Worm (Caenorhabditis elegans) whole organism, L1 larva: ENCODE measurements around the gene Y105C5A.13.

Experiments
- C16A3.4 ChIP-seq: fragments of 150-350 bp; optimal IDR thresholded peaks from 2 replicates; lab custom pipeline; 2014; ENCODE audit warnings: missing biosample characterization, missing genetic modification characterization
- aly-2 ChIP-seq: fragments of 150-350 bp; optimal IDR thresholded peaks from 2 replicates; lab custom pipeline; 2014; ENCODE audit warnings: missing biosample characterization, missing genetic modification characterization
- ceh-88 ChIP-seq: fragments of 200-800 bp; sonication (Bioruptor generic); IDR thresholded peaks from 2 replicates; pipeline ENCODE4 v1.3.6; 2022; ENCODE audit warnings: missing genetic modification characterization, missing compliant biosample characterization
- ces-1 ChIP-seq: fragments of 150-350 bp; optimal IDR thresholded peaks from 2 replicates; lab custom pipeline; 2014; ENCODE audit warnings: missing biosample characterization, missing genetic modification reagents, missing genetic modification characterization
- dsc-1 ChIP-seq: sonication (generic microtip); optimal IDR thresholded peaks from 2 replicates; lab custom pipeline; 2016; ENCODE audit warnings: mild to moderate bottlenecking, missing genetic modification characterization, missing compliant biosample characterization
- efl-1 ChIP-seq, 4 experiments: fragments of 150-350 bp; optimal IDR thresholded peaks in 3 of 4; peaks in 1 of 4; 1 replicate in 1 of 4; 2 replicates in 3 of 4; lab custom pipeline; 2014; ENCODE audit warnings: missing biosample characterization in 2 of 4, missing genetic modification characterization in 2 of 4, missing genetic modification reagents in 2 of 4
- efl-3 ChIP-seq: fragments of 200-800 bp; sonication (Bioruptor generic); optimal IDR thresholded peaks from 2 replicates; lab custom pipeline; 2018; ENCODE audit warnings: mild to moderate bottlenecking, missing genetic modification characterization, missing compliant biosample characterization
- elt-2 ChIP-seq: sonication (generic microtip); optimal IDR thresholded peaks from 2 replicates; lab custom pipeline; 2016; ENCODE audit warnings: missing genetic modification characterization, mild to moderate bottlenecking, inconsistent platforms, missing compliant biosample characterization, missing genetic modification reagents
- elt-3 ChIP-seq, 6 experiments: fragments of 150-350 bp in 1 of 6; sonication (generic microtip); optimal IDR thresholded peaks; 2 replicates each; lab custom pipeline; 2017 to 2018; ENCODE audit warnings: missing biosample characterization in 6 of 6, missing genetic modification characterization in 6 of 6, inconsistent platforms in 1 of 6
- ets-5 ChIP-seq: fragments of 200-800 bp; sonication (Bioruptor generic); IDR thresholded peaks from 2 replicates; pipeline ENCODE4 v1.3.6; 2022; ENCODE audit warnings: missing genetic modification characterization, missing compliant biosample characterization
- hlh-17 ChIP-seq: fragments of 200-800 bp; sonication (Bioruptor generic); optimal IDR thresholded peaks from 2 replicates; lab custom pipeline; 2018; ENCODE audit warnings: missing genetic modification characterization, mild to moderate bottlenecking, missing compliant biosample characterization, moderate library complexity, borderline replicate concordance
- irx-1 ChIP-seq: sonication (generic microtip); optimal IDR thresholded peaks from 2 replicates; lab custom pipeline; 2016; ENCODE audit warnings: missing genetic modification characterization, missing compliant biosample characterization
- isw-1 ChIP-seq: fragments of 200-800 bp; sonication (Bioruptor generic); IDR thresholded peaks from 2 replicates; pipeline ENCODE4 v1.3.6; 2022; ENCODE audit warnings: missing genetic modification characterization, missing compliant biosample characterization
- jun-1 ChIP-seq: fragments of 150-350 bp; optimal IDR thresholded peaks from 2 replicates; lab custom pipeline; 2014; ENCODE audit warnings: missing biosample characterization, missing genetic modification reagents, missing genetic modification characterization
- lin-14 ChIP-seq: fragments of 200-800 bp; sonication (Bioruptor generic); optimal IDR thresholded peaks from 2 replicates; lab custom pipeline; 2018; ENCODE audit warnings: mild to moderate bottlenecking, missing genetic modification characterization, moderate library complexity, missing compliant biosample characterization
- lin-15B ChIP-seq: fragments of 150-350 bp; sonication (generic microtip); optimal IDR thresholded peaks from 3 replicates; lab custom pipeline; 2014; ENCODE audit warnings: missing biosample characterization, missing genetic modification characterization
- lin-39 ChIP-seq: fragments of 150-350 bp; optimal IDR thresholded peaks from 2 replicates; lab custom pipeline; 2014; ENCODE audit warnings: missing biosample characterization, missing genetic modification reagents, missing genetic modification characterization
- lsy-2 ChIP-seq, 2 experiments: fragments of 150-350 bp; optimal IDR thresholded peaks; 2 replicates each; lab custom pipeline; 2014; ENCODE audit warnings: missing biosample characterization in 2 of 2, missing genetic modification characterization in 2 of 2
- mdl-1 ChIP-seq, 2 experiments: fragments of 150-350 bp; optimal IDR thresholded peaks; 2 replicates each; lab custom pipeline; 2014 to 2017; ENCODE audit warnings: missing biosample characterization in 2 of 2, missing genetic modification characterization in 2 of 2, inconsistent platforms in 1 of 2
- mef-2 ChIP-seq: fragments of 150-350 bp; optimal IDR thresholded peaks from 2 replicates; lab custom pipeline; 2014; ENCODE audit warnings: missing biosample characterization, missing genetic modification characterization
- nhr-12 ChIP-seq: sonication (generic microtip); optimal IDR thresholded peaks from 2 replicates; lab custom pipeline; 2017; ENCODE audit warnings: missing biosample characterization, missing genetic modification characterization
- nhr-19 ChIP-seq: fragments of 200-800 bp; sonication (Bioruptor generic); conservative IDR thresholded peaks from 2 replicates; pipeline ENCODE4 v1.3.6; 2022; ENCODE audit warnings: missing genetic modification characterization, missing compliant biosample characterization
- nhr-237 ChIP-seq: fragments of 150-350 bp; optimal IDR thresholded peaks from 2 replicates; lab custom pipeline; 2014; ENCODE audit warnings: missing biosample characterization, missing genetic modification characterization
- nhr-47 ChIP-seq: sonication (generic microtip); optimal IDR thresholded peaks from 2 replicates; lab custom pipeline; 2016; ENCODE audit warnings: mild to moderate bottlenecking, missing genetic modification characterization, moderate library complexity, missing compliant biosample characterization
- nhr-71 ChIP-seq: sonication (generic microtip); optimal IDR thresholded peaks from 2 replicates; lab custom pipeline; 2016; ENCODE audit warnings: mild to moderate bottlenecking, missing genetic modification characterization, moderate library complexity, missing compliant biosample characterization
- nhr-85 ChIP-seq: sonication (generic microtip); peaks from one replicate; lab custom pipeline; 2016; ENCODE audit warnings: missing genetic modification characterization, inconsistent platforms, missing compliant biosample characterization
- nhr-90 ChIP-seq: sonication (generic microtip); optimal IDR thresholded peaks from 2 replicates; lab custom pipeline; 2016; ENCODE audit warnings: mild to moderate bottlenecking, missing genetic modification characterization, missing compliant biosample characterization; ENCODE audit not compliant: poor library complexity
- rnt-1 ChIP-seq: sonication (generic microtip); optimal IDR thresholded peaks from 2 replicates; lab custom pipeline; 2016; ENCODE audit warnings: mild to moderate bottlenecking, missing genetic modification characterization, moderate library complexity, missing compliant biosample characterization
- snpc-4 ChIP-seq: fragments of 150-350 bp; optimal IDR thresholded peaks from 2 replicates; lab custom pipeline; 2014; ENCODE audit warnings: missing biosample characterization, missing genetic modification characterization
- snu-23 ChIP-seq: sonication (generic microtip); optimal IDR thresholded peaks from 2 replicates; lab custom pipeline; 2016; ENCODE audit warnings: missing genetic modification characterization, missing compliant biosample characterization
- sox-4 ChIP-seq: sonication (generic microtip); optimal IDR thresholded peaks from 2 replicates; lab custom pipeline; 2016; ENCODE audit warnings: missing genetic modification characterization, missing compliant biosample characterization
- sptf-1 ChIP-seq: fragments of 150-350 bp; optimal IDR thresholded peaks from 2 replicates; lab custom pipeline; 2014; ENCODE audit warnings: missing biosample characterization, missing genetic modification characterization
- unc-130 ChIP-seq: fragments of 150-350 bp; optimal IDR thresholded peaks from 2 replicates; lab custom pipeline; 2017; ENCODE audit warnings: missing biosample characterization, missing genetic modification characterization, inconsistent platforms
- unc-98 ChIP-seq: fragments of 200-800 bp; sonication (Bioruptor generic); IDR thresholded peaks from 2 replicates; pipeline ENCODE4 v1.3.6; 2022; ENCODE audit warnings: missing genetic modification characterization, missing compliant biosample characterization
- zag-1 ChIP-seq: fragments of 150-350 bp; optimal IDR thresholded peaks from 2 replicates; lab custom pipeline; 2014; ENCODE audit warnings: missing biosample characterization, missing genetic modification characterization
- zip-4 ChIP-seq: fragments of 200-800 bp; sonication (Bioruptor generic); optimal IDR thresholded peaks from 2 replicates; lab custom pipeline; 2018; ENCODE audit warnings: mild to moderate bottlenecking, missing genetic modification characterization, moderate library complexity, missing compliant biosample characterization
- ztf-11 ChIP-seq, 2 experiments: sonication (generic microtip); optimal IDR thresholded peaks; 2 replicates each; lab custom pipeline; 2016 to 2017; ENCODE audit warnings: missing genetic modification characterization in 2 of 2, missing biosample characterization in 1 of 2, missing compliant biosample characterization in 1 of 2

Y105C5A.13 gene

ce11 chrIV:15691829-15692228 lies 50.8 kb downstream of the Y105C5A.13 start:
- TF ChIP-seq snpc-4 (tag; lab: Kevin White, UChicago) (peak; percentile 68), nhr-237 (tag; lab: Kevin White, UChicago) (no peak), rnt-1 (tag; lab: Kevin White, UChicago) (no peak), lsy-2 (tag; optimal IDR thresholded peaks at IDR 0.05; lab: Kevin White, UChicago) (no peak), hlh-17 (GFP tag; lab: Kevin White, UChicago) (no peak), nhr-19 (GFP tag; lab: Robert Waterston, UW) (no peak), efl-1 (optimal IDR thresholded peaks at IDR 0.05; lab: Kevin White, UChicago) (no peak), efl-1 (GFP tag; optimal IDR thresholded peaks at IDR 0.05 in 1 of 2; lab: Kevin White, UChicago) (peak in 1 of 2 experiments; percentile 75)

ce11 chrIV:15693268-15693667 lies 52.2 kb downstream of the Y105C5A.13 start:
- TF ChIP-seq nhr-47 (tag; lab: Kevin White, UChicago), result peak; percentile 36
- TF ChIP-seq isw-1 (GFP tag; lab: Robert Waterston, UW), result no peak
- peak in 1 of 2 experiments; percentile 20 for TF ChIP-seq lsy-2 (tag; optimal IDR thresholded peaks at IDR 0.05; lab: Kevin White, UChicago)
- TF ChIP-seq lin-39, result no peak
- no peak for TF ChIP-seq snpc-4 (tag; lab: Kevin White, UChicago)
- TF ChIP-seq snu-23 (GFP tag; lab: Kevin White, UChicago), result peak; percentile 34
- TF ChIP-seq ceh-88 (GFP tag; lab: Robert Waterston, UW), result no peak
- no peak for TF ChIP-seq nhr-85 (tag; lab: Kevin White, UChicago)
- TF ChIP-seq mdl-1 (tag; optimal IDR thresholded peaks at IDR 0.05; lab: Kevin White, UChicago), result no peak
- no peak for TF ChIP-seq nhr-19 (GFP tag; lab: Robert Waterston, UW)
- TF ChIP-seq unc-98, result no peak
- no peak for TF ChIP-seq sox-4
- TF ChIP-seq irx-1 (tag; lab: Kevin White, UChicago), result no peak
- TF ChIP-seq jun-1 (tag; lab: Kevin White, UChicago), result no peak
- TF ChIP-seq zip-4 (GFP tag; lab: Kevin White, UChicago), result no peak
- TF ChIP-seq unc-130 (tag; lab: Kevin White, UChicago), result no peak
- no peak for TF ChIP-seq zag-1 (tag; lab: Kevin White, UChicago)
- no peak for TF ChIP-seq C16A3.4 (tag; lab: Kevin White, UChicago)
- peak; percentile 42 for TF ChIP-seq lin-14 (GFP tag; lab: Kevin White, UChicago)
- no peak for TF ChIP-seq ztf-11 (tag; optimal IDR thresholded peaks at IDR 0.05; lab: Kevin White, UChicago)
- TF ChIP-seq elt-2 (tag; lab: Kevin White, UChicago), result no peak
- no peak for TF ChIP-seq sptf-1 (tag; lab: Kevin White, UChicago)
- no peak for TF ChIP-seq aly-2
- no peak for TF ChIP-seq elt-3 (tag; optimal IDR thresholded peaks at IDR 0.05; lab: Kevin White, UChicago)
- TF ChIP-seq nhr-12 (tag; lab: Kevin White, UChicago), result no peak
- no peak for TF ChIP-seq efl-3 (GFP tag; lab: Kevin White, UChicago)
- no peak for TF ChIP-seq ces-1 (GFP tag; lab: Kevin White, UChicago)
- TF ChIP-seq nhr-71 (tag; lab: Kevin White, UChicago), result peak; percentile 15
- TF ChIP-seq nhr-90 (tag; lab: Kevin White, UChicago), result peak; percentile 40
- TF ChIP-seq lin-15B (tag; lab: Kevin White, UChicago), result no peak
- TF ChIP-seq mef-2 (tag; lab: Kevin White, UChicago), result no peak
- TF ChIP-seq ets-5, result no peak
- no peak for TF ChIP-seq rnt-1 (tag; lab: Kevin White, UChicago)
- TF ChIP-seq dsc-1 (tag; lab: Kevin White, UChicago), result peak; percentile 51
